Worm (Caenorhabditis elegans): Measurements from ENCODE around the gene eif-2Bepsilon.

Gene eif-2Bepsilon

DNA sequence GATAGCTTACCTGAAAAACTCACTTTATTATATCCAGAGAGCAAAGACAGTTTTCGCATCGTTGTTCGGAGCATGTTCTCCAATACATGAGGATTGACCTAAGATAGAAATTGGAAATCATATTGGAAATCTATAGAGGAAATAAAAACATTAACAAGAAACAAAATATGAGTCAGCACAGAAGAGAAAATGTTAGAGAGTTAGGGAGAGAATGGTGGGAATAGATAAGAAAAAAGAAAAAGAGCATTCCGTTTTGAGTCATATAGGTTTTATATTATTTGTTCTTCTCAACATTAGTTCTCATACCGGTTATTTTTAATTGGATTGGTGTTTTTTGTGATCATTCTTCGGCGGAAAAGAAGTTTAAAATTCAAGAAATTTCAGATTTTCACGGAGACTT is 23.2 kb downstream of the eif-2Bepsilon start, which contains the start of gene hgap-2:
hgap-2 (minus strand) TSS at position 101 of the 400 bp plus-strand sequence.
- peak; percentile 4 for TF ChIP-seq pha-4 (tag; optimal IDR thresholded peaks at IDR 0.05)
- no peak for TF ChIP-seq R02D3.7 (tag; optimal IDR thresholded peaks at IDR 0.05)
- TF ChIP-seq ceh-82 (tag; optimal IDR thresholded peaks at IDR 0.05), result no peak
- TF ChIP-seq lin-39 (tag; optimal IDR thresholded peaks at IDR 0.05), result no peak
- no peak for TF ChIP-seq fkh-2 (tag; optimal IDR thresholded peaks at IDR 0.05)
- no peak for TF ChIP-seq lsy-12 (tag; optimal IDR thresholded peaks at IDR 0.05)
- TF ChIP-seq nhr-25 (tag; optimal IDR thresholded peaks at IDR 0.05), result no peak
- TF ChIP-seq pqm-1 (tag; optimal IDR thresholded peaks at IDR 0.05), result peak; percentile 19
- TF ChIP-seq nfya-1 (tag; optimal IDR thresholded peaks at IDR 0.05; ENCODE audit: insufficient read depth), result no peak
- TF ChIP-seq ZK546.5 (tag; optimal IDR thresholded peaks at IDR 0.05), result no peak
- TF ChIP-seq egl-27 (tag; optimal IDR thresholded peaks at IDR 0.05), result no peak

DNA sequence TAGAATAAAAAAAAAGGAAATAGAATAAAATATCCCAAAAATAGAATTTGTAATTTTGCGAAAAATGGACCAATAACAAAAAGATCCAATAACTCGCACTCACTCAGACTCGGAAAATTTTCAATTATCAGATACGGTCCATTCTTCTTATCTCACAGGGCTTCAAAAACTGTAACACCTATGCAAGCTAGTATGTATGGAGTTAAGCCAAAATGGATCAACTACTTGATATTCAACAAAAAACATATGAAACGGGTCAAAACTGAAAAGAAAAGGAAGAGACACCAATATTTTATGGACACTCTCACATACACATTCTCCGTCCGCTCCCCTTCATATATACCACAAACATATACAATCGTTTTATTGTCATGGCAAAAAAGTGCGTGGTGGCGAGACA is 24.0 kb downstream of the eif-2Bepsilon start, which contains the start of gene C34C6.9:
C34C6.9 (plus strand) TSS at position 301 of the 400 bp plus-strand sequence.
- TF ChIP-seq nhr-12 (tag; optimal IDR thresholded peaks at IDR 0.05), result no peak
- no peak for TF ChIP-seq elt-2 (tag; optimal IDR thresholded peaks at IDR 0.05)
- TF ChIP-seq nhr-25 (tag; optimal IDR thresholded peaks at IDR 0.05), result no peak
- TF ChIP-seq ztf-11 (tag; optimal IDR thresholded peaks at IDR 0.05), result no peak
- TF ChIP-seq daf-12 (tag; optimal IDR thresholded peaks at IDR 0.05), result no peak
- no peak for TF ChIP-seq fos-1 (tag; optimal IDR thresholded peaks at IDR 0.05)
- TF ChIP-seq mdl-1 (tag; optimal IDR thresholded peaks at IDR 0.05), result no peak
- no peak for TF ChIP-seq ama-1 (optimal IDR thresholded peaks at IDR 0.05)
- no peak for TF ChIP-seq ztf-4 (tag; optimal IDR thresholded peaks at IDR 0.05)
- TF ChIP-seq aly-2 (tag; optimal IDR thresholded peaks at IDR 0.05), result no peak
- TF ChIP-seq sea-2 (GFP tag; optimal IDR thresholded peaks at IDR 0.05), result no peak
- no peak for TF ChIP-seq hmg-11 (tag; optimal IDR thresholded peaks at IDR 0.05)
- TF ChIP-seq fkh-2 (tag; optimal IDR thresholded peaks at IDR 0.05), result no peak
- no peak for TF ChIP-seq ceh-28 (tag; optimal IDR thresholded peaks at IDR 0.05)
- TF ChIP-seq fkh-10 (GFP tag; optimal IDR thresholded peaks at IDR 0.05), result no peak

DNA sequence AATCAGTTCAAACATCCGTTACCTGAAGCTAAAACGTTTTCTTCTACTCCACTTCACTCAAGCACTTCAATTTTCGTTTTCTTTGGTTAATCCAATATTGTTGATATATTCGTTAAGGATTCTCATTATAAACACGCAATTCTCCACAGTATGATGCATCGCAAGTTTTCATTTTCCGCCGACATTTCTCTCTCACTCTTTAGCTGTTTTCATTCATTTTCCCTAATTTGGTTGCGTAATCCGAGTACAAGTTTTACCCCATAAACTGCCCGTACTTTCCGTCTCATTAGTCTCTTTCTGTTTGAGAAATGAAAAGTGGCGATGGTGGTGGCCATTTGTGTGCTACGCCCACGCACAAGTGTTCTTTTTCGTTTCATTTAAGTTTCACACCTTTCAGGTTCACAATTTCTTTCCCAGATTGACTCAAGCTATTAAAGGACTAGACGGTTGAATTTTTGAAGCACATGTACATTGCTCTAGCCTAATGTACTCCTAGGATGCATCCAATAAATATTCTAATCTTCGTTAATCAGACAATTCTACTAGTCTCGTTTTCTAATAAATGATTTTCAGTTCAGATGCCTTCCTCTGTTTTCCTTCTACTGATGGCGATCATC is 29.8 kb downstream of the eif-2Bepsilon start, which contains the start of gene C34C6.3:
C34C6.3 (plus strand) TSS at position 567 of the 617 bp plus-strand sequence.
- TF ChIP-seq nhr-237 (tag; optimal IDR thresholded peaks at IDR 0.05) (no peak), daf-12 (tag; optimal IDR thresholded peaks at IDR 0.05) (no peak), zag-1 (tag; optimal IDR thresholded peaks at IDR 0.05) (no peak), elt-1 (tag; optimal IDR thresholded peaks at IDR 0.05) (no peak)

DNA sequence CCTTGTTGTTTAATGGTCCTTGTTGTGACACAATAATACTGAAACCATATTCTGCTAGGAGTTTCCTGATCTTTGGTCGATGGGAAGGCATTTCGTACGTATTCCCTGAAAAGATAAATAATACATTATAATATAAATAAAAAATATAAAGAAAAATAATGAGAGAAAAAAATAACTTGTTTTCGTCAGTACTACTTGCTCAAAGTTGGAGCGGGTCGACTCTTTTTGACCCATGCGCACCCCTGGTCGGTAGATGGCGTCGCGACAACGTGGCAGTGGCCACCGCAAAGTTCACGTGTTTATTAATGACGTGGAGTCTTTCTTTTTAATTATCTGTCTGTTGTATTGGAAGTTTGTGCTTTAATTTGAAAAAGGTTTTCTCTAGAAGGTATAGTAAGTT is 34.1 kb downstream of the eif-2Bepsilon start, which contains the start of gene C34C6.10:
C34C6.10 (minus strand) TSS at position 101 of the 400 bp plus-strand sequence.
- no peak for TF ChIP-seq R02D3.7 (tag; optimal IDR thresholded peaks at IDR 0.05)
- no peak for TF ChIP-seq fkh-10 (GFP tag; optimal IDR thresholded peaks at IDR 0.05)
- TF ChIP-seq lin-15B (tag; optimal IDR thresholded peaks at IDR 0.05), result no peak
- TF ChIP-seq ztf-4 (tag; optimal IDR thresholded peaks at IDR 0.05), result no peak
- no peak for TF ChIP-seq nhr-23 (tag; optimal IDR thresholded peaks at IDR 0.05)
- no peak for TF ChIP-seq ceh-82 (tag; optimal IDR thresholded peaks at IDR 0.05)
- no peak for TF ChIP-seq mml-1 (tag; optimal IDR thresholded peaks at IDR 0.05)
- TF ChIP-seq nhr-67 (tag; optimal IDR thresholded peaks at IDR 0.05), result no peak

DNA sequence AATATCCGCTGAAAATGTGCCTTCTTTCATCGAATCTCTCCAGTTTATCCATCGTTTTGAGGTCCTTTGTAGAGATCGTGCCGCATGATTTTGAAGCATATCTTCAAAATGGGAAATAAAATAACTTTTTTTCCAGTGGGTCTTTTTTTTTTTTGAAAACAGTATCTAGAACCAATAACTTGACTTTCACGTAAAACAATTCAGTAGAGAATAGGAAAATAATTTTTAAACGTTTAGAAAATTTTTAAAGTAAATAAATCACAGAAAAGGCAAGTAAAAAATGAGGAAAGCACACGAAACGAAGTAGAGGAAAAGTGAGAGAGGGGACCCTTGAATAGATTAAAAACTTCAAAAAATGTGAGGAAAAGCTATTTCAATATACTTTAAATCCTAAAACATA is 37.2 kb downstream of the eif-2Bepsilon start, which contains the start of gene chdh-1:
chdh-1 (minus strand) TSS at position 101 of the 400 bp plus-strand sequence.
- TF ChIP-seq fkh-2 (tag; optimal IDR thresholded peaks at IDR 0.05), result no peak

DNA sequence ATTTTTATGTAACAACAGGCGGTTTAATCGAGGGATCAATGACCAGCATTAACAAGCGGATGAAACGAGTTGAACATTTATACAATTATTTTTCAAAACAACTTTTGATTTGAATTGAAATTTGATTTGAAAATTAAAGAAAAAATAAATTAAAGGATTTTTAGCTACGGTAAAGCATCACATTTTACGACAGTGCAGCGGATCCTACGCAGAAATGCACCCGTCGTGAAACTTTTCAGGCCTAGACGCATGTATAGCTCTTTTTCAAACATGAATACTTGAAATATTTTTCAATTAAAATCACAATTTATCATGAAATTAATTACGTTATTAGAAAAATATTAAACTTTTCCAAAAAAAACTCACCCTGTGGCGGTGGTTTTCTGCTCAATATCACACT is 39.4 kb downstream of the eif-2Bepsilon start:
- TF ChIP-seq pha-4 (tag; optimal IDR thresholded peaks at IDR 0.05), result peak; percentile 14
- TF ChIP-seq tbx-2 (tag; optimal IDR thresholded peaks at IDR 0.05), result no peak

Measured in whole organism, L3 larva.